Fruit fly (Drosophila melanogaster) whole organism, prepupa: ENCODE measurements around the gene CG10280.

Experiments used
- Blimp-1 ChIP-seq: fragments of 200-800 bp; sonication (Bioruptor generic); optimal IDR thresholded peaks from 3 replicates; lab custom pipeline; 2017; ENCODE audit warnings: missing biosample characterization, missing genetic modification characterization, mild to moderate bottlenecking, moderate library complexity, missing genetic modification reagents
- CG10631 ChIP-seq: fragments of 200-800 bp; sonication (Bioruptor generic); optimal IDR thresholded peaks from 2 replicates; lab custom pipeline; 2016; ENCODE audit warnings: missing biosample characterization, missing genetic modification characterization
- CG11294 ChIP-seq: fragments of 200-800 bp; sonication (Bioruptor generic); IDR thresholded peaks from 2 replicates; pipeline ENCODE4 v1.3.6; 2022; ENCODE audit warnings: missing biosample characterization, missing genetic modification characterization
- CG11762 ChIP-seq: fragments of 200-800 bp; sonication (Bioruptor generic); optimal IDR thresholded peaks from 3 replicates; lab custom pipeline; 2016; ENCODE audit warnings: missing biosample characterization, missing genetic modification characterization; ENCODE audit not compliant: insufficient read depth
- CG11902 ChIP-seq: fragments of 200-800 bp; sonication (Bioruptor generic); optimal IDR thresholded peaks from 3 replicates; lab custom pipeline; 2016; ENCODE audit warnings: missing biosample characterization, missing genetic modification characterization
- CG16779 ChIP-seq: fragments of 200-800 bp; sonication (Bioruptor generic); optimal IDR thresholded peaks from 3 replicates; lab custom pipeline; 2017; ENCODE audit warnings: missing biosample characterization, mild to moderate bottlenecking, missing genetic modification characterization
- CG3032 ChIP-seq: fragments of 200-800 bp; optimal IDR thresholded peaks from 2 replicates; lab custom pipeline; 2019; ENCODE audit warnings: missing biosample characterization, mild to moderate bottlenecking, missing genetic modification characterization, moderate library complexity
- CG31627 ChIP-seq: fragments of 200-800 bp; sonication (Bioruptor generic); optimal IDR thresholded peaks from 3 replicates; lab custom pipeline; 2016; ENCODE audit warnings: missing biosample characterization, missing genetic modification characterization
- CG34406 ChIP-seq: fragments of 200-800 bp; sonication (Bioruptor generic); optimal IDR thresholded peaks from 3 replicates; lab custom pipeline; 2016; ENCODE audit warnings: missing biosample characterization, missing genetic modification characterization
- CG3919 ChIP-seq: fragments of 200-800 bp; sonication (Bioruptor generic); optimal IDR thresholded peaks from 3 replicates; lab custom pipeline; 2016; ENCODE audit warnings: missing biosample characterization, missing genetic modification characterization
- CG4318 ChIP-seq: fragments of 200-800 bp; sonication (Bioruptor generic); optimal IDR thresholded peaks from 3 replicates; lab custom pipeline; 2017; ENCODE audit warnings: missing biosample characterization, mild to moderate bottlenecking, missing genetic modification characterization
- CG6163 ChIP-seq: fragments of 200-800 bp; sonication (Bioruptor generic); IDR thresholded peaks from 3 replicates; pipeline ENCODE4 v1.3.6; 2022; ENCODE audit warnings: missing biosample characterization, missing genetic modification characterization
- CG6808 ChIP-seq: fragments of 200-800 bp; sonication (Bioruptor generic); optimal IDR thresholded peaks from 3 replicates; lab custom pipeline; 2017; ENCODE audit warnings: missing biosample characterization, missing genetic modification characterization, mild to moderate bottlenecking, moderate library complexity, missing genetic modification reagents
- CG7368 ChIP-seq: fragments of 200-800 bp; sonication (Bioruptor generic); optimal IDR thresholded peaks from 3 replicates; lab custom pipeline; 2016; ENCODE audit warnings: missing biosample characterization, missing genetic modification characterization
- CG8119 ChIP-seq: fragments of 200-800 bp; sonication (Bioruptor generic); IDR thresholded peaks from 3 replicates; pipeline ENCODE4 v1.3.6; 2022; ENCODE audit warnings: missing biosample characterization, missing genetic modification characterization
- CG8319 ChIP-seq: fragments of 200-800 bp; sonication (Bioruptor generic); optimal IDR thresholded peaks from 3 replicates; lab custom pipeline; 2016; ENCODE audit warnings: missing biosample characterization, missing genetic modification characterization
- CG8632 ChIP-seq: fragments of 200-800 bp; sonication (Bioruptor generic); optimal IDR thresholded peaks from 3 replicates; lab custom pipeline; 2016; ENCODE audit warnings: missing biosample characterization, missing genetic modification characterization
- Eip78C ChIP-seq: fragments of 200-800 bp; sonication (Bioruptor generic); peaks from one replicate; lab custom pipeline; 2016; ENCODE audit warnings: missing biosample characterization, missing genetic modification characterization
- Eip93F ChIP-seq: fragments of 200-800 bp; sonication (Bioruptor generic); optimal IDR thresholded peaks from 2 replicates; lab custom pipeline; 2016; ENCODE audit warnings: missing biosample characterization, mild to moderate bottlenecking, missing genetic modification characterization
- Ets96B ChIP-seq: fragments of 200-800 bp; optimal IDR thresholded peaks from 2 replicates; lab custom pipeline; 2019; ENCODE audit warnings: missing biosample characterization, mild to moderate bottlenecking, missing genetic modification characterization, moderate library complexity
- Gug ChIP-seq: fragments of 200-800 bp; sonication (Bioruptor generic); IDR thresholded peaks from 2 replicates; pipeline ENCODE4 v1.3.6; 2022; ENCODE audit warnings: missing biosample characterization, missing genetic modification characterization
- Hr38 ChIP-seq: sonication (Bioruptor generic); optimal IDR thresholded peaks from 2 replicates; lab custom pipeline; 2016; ENCODE audit warnings: missing biosample characterization, missing genetic modification characterization
- Hr4 ChIP-seq: fragments of 200-800 bp; sonication (Bioruptor generic); optimal IDR thresholded peaks from 3 replicates; lab custom pipeline; 2016; ENCODE audit warnings: missing biosample characterization, missing genetic modification characterization
- Lpt ChIP-seq: fragments of 200-800 bp; sonication (Bioruptor generic); optimal IDR thresholded peaks from 3 replicates; lab custom pipeline; 2016; ENCODE audit warnings: missing biosample characterization, missing genetic modification characterization
- Met ChIP-seq: fragments of 200-800 bp; sonication (Bioruptor generic); optimal IDR thresholded peaks from 3 replicates; lab custom pipeline; 2016; ENCODE audit warnings: missing biosample characterization, missing genetic modification characterization
- Sox14 ChIP-seq: fragments of 200-800 bp; sonication (Bioruptor generic); optimal IDR thresholded peaks from 3 replicates; lab custom pipeline; 2016; ENCODE audit warnings: missing biosample characterization, missing genetic modification characterization
- Sox15 ChIP-seq: fragments of 200-800 bp; sonication (Bioruptor generic); optimal IDR thresholded peaks from 3 replicates; lab custom pipeline; 2016; ENCODE audit warnings: missing biosample characterization, missing genetic modification characterization
- achi ChIP-seq: fragments of 200-800 bp; sonication (Bioruptor generic); optimal IDR thresholded peaks from 3 replicates; lab custom pipeline; 2016; ENCODE audit warnings: missing biosample characterization, missing genetic modification characterization
- acj6 ChIP-seq: fragments of 200-800 bp; sonication (Bioruptor generic); optimal IDR thresholded peaks from 3 replicates; lab custom pipeline; 2016; ENCODE audit warnings: missing biosample characterization, missing genetic modification characterization
- cyc ChIP-seq: fragments of 200-800 bp; sonication (Bioruptor generic); optimal IDR thresholded peaks from 3 replicates; lab custom pipeline; 2016; ENCODE audit warnings: missing biosample characterization, missing genetic modification characterization
- dac ChIP-seq: fragments of 200-800 bp; sonication (Bioruptor generic); optimal IDR thresholded peaks from 2 replicates; lab custom pipeline; 2017; ENCODE audit warnings: missing biosample characterization, mild to moderate bottlenecking, missing genetic modification characterization
- dsx ChIP-seq: fragments of 200-800 bp; optimal IDR thresholded peaks from 3 replicates; lab custom pipeline; 2019; ENCODE audit warnings: missing biosample characterization, mild to moderate bottlenecking, missing genetic modification characterization, moderate library complexity; ENCODE audit not compliant: poor library complexity, severe bottlenecking
- esn ChIP-seq: fragments of 200-800 bp; sonication (Bioruptor generic); optimal IDR thresholded peaks from 2 replicates; lab custom pipeline; 2016; ENCODE audit warnings: missing biosample characterization, mild to moderate bottlenecking, missing genetic modification characterization, moderate library complexity
- fd59A ChIP-seq: fragments of 200-800 bp; sonication (Bioruptor generic); optimal IDR thresholded peaks from 2 replicates; lab custom pipeline; 2017; ENCODE audit warnings: missing biosample characterization, mild to moderate bottlenecking, missing genetic modification characterization, missing genetic modification reagents
- fkh ChIP-seq: fragments of 200-800 bp; sonication (Bioruptor generic); optimal IDR thresholded peaks from 3 replicates; lab custom pipeline; 2017; ENCODE audit warnings: missing biosample characterization, mild to moderate bottlenecking, missing genetic modification characterization, moderate library complexity
- lz ChIP-seq: fragments of 200-800 bp; sonication (Bioruptor generic); optimal IDR thresholded peaks from 3 replicates; lab custom pipeline; 2016; ENCODE audit warnings: missing biosample characterization, missing genetic modification characterization
- net ChIP-seq: fragments of 200-800 bp; sonication (Bioruptor generic); optimal IDR thresholded peaks from 3 replicates; lab custom pipeline; 2016; ENCODE audit warnings: missing biosample characterization, missing genetic modification characterization
- pdm3 ChIP-seq: fragments of 200-800 bp; sonication (Bioruptor generic); optimal IDR thresholded peaks from 3 replicates; lab custom pipeline; 2016; ENCODE audit warnings: missing biosample characterization, missing genetic modification characterization
- salr ChIP-seq, 2 experiments: fragments of 200-800 bp; sonication (Bioruptor generic); optimal IDR thresholded peaks; 3 replicates each; lab custom pipeline; 2016 to 2018; ENCODE audit warnings: missing biosample characterization in 2 of 2, missing genetic modification characterization in 2 of 2, mild to moderate bottlenecking in 1 of 2
- ss ChIP-seq, 2 experiments: fragments of 200-800 bp; sonication (Bioruptor generic); optimal IDR thresholded peaks; 2 replicates in 1 of 2; 3 replicates in 1 of 2; lab custom pipeline; 2017 to 2018; ENCODE audit warnings: mild to moderate bottlenecking in 2 of 2, missing biosample characterization in 2 of 2, missing genetic modification characterization in 2 of 2, moderate library complexity in 1 of 2
- svp ChIP-seq: fragments of 200-800 bp; sonication (Bioruptor generic); peaks from one replicate; lab custom pipeline; 2016; ENCODE audit warnings: missing biosample characterization, missing genetic modification characterization
- vri ChIP-seq: fragments of 200-800 bp; sonication (Bioruptor generic); optimal IDR thresholded peaks from 3 replicates; lab custom pipeline; 2016; ENCODE audit warnings: missing biosample characterization, mild to moderate bottlenecking, missing genetic modification characterization

The CG10280 gene

DNA sequence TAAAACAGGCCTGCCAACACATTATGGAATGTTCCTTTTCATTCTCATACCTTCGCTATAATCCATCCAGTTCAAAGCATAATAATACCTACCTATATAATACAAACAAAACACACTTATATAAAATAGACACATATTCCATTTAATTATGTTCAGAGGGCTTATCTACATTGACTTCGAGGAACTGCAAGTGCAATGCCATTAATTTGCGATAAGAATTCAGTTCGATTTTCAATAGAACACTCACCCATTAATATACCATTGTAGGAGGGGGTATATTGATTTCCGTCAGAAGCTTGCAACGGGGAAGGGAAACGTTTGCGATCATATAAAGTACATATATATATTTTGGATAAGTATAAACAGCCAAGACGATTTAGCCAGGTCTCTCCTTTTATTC is 13.5 kb upstream of the CG10280 start:
- TF ChIP-seq CG31627 (GFP tag; lab: Kevin White, UChicago), result no peak
- no peak for TF ChIP-seq CG3919 (GFP tag; lab: Kevin White, UChicago)
- TF ChIP-seq CG6163, result no peak
- no peak for TF ChIP-seq esn
- peak; percentile 38 for TF ChIP-seq Eip78C (GFP tag; lab: Kevin White, UChicago)
- no peak for TF ChIP-seq CG10631
- no peak for TF ChIP-seq achi
- no peak for TF ChIP-seq Sox14 (GFP tag; lab: Kevin White, UChicago)
- TF ChIP-seq CG4318 (GFP tag; lab: Kevin White, UChicago), result no peak
- TF ChIP-seq lz (GFP tag; lab: Kevin White, UChicago), result no peak
- peak; percentile 89 for TF ChIP-seq svp (GFP tag; lab: Kevin White, UChicago)

- TF ChIP-seq fkh (GFP tag; lab: Kevin White, UChicago) (no peak), CG11762 (GFP tag; lab: Kevin White, UChicago) (no peak), vri (GFP tag; lab: Kevin White, UChicago) (no peak), fd59A (GFP tag; lab: Kevin White, UChicago) (no peak), pdm3 (GFP tag; lab: Kevin White, UChicago) (no peak), acj6 (GFP tag; lab: Kevin White, UChicago) (no peak)
Observed at dm6 chr3R:6009510-6010407, 2.0 kb downstream of the CG10280 start.

dm6 chr3R:6008202-6009062 is 3.3 kb downstream of the CG10280 start, which contains the start of gene Rm62:
Gene Rm62, minus strand, starts transcription at chr3R:6008579.
- no peak for TF ChIP-seq CG10631
- TF ChIP-seq dac (GFP tag; lab: Kevin White, UChicago), result no peak
- no peak for TF ChIP-seq achi
- TF ChIP-seq net (GFP tag; lab: Kevin White, UChicago), result no peak
- TF ChIP-seq CG34406 (GFP tag; lab: Kevin White, UChicago), result no peak
- peak; percentile 20 for TF ChIP-seq CG3032 (tag; lab: Kevin White, UChicago)
- no peak for TF ChIP-seq Hr4 (GFP tag; lab: Kevin White, UChicago)
- TF ChIP-seq Eip93F (GFP tag; lab: Kevin White, UChicago), result no peak
- no peak for TF ChIP-seq lz (GFP tag; lab: Kevin White, UChicago)
- 0 out of 3 replicates have a peak, but pooled peaks have one; percentile 27 for TF ChIP-seq CG6163
- TF ChIP-seq CG7368, result no peak
- peak; percentile 22 for TF ChIP-seq CG16779 (tag; lab: Kevin White, UChicago)
- TF ChIP-seq Ets96B (tag; lab: Kevin White, UChicago), result peak; percentile 23
- TF ChIP-seq cyc, result no peak
- peak; percentile 43 for TF ChIP-seq vri (GFP tag; lab: Kevin White, UChicago)
- no peak for TF ChIP-seq CG6808 (GFP tag; lab: Kevin White, UChicago)
- no peak for TF ChIP-seq Met (GFP tag; lab: Kevin White, UChicago)
- TF ChIP-seq esn, result peak; percentile 25
- TF ChIP-seq dsx (GFP tag; lab: Kevin White, UChicago), result peak; percentile 0
- no peak for TF ChIP-seq Hr38
- no peak for TF ChIP-seq Lpt
- TF ChIP-seq pdm3 (GFP tag; lab: Kevin White, UChicago), result no peak
- TF ChIP-seq Gug (GFP tag; lab: Robert Waterston, UW), result no peak
- no peak for TF ChIP-seq fd59A (GFP tag; lab: Kevin White, UChicago)
- no peak for TF ChIP-seq CG8632 (GFP tag; lab: Kevin White, UChicago)
- TF ChIP-seq CG8119 (GFP tag; lab: Robert Waterston, UW), result peak; percentile 44; the same call in 1 of the 3 replicates
- TF ChIP-seq CG11902, result no peak
- TF ChIP-seq Sox14 (GFP tag; lab: Kevin White, UChicago), result no peak
- no peak for TF ChIP-seq Blimp-1 (GFP tag; lab: Kevin White, UChicago)
- TF ChIP-seq CG11294 (GFP tag; lab: Robert Waterston, UW), result no peak
- TF ChIP-seq CG11762 (GFP tag; lab: Kevin White, UChicago), result no peak
- no peak for TF ChIP-seq salr (GFP tag; optimal IDR thresholded peaks at IDR 0.05; lab: Kevin White, UChicago)
- peak; percentile 75 for TF ChIP-seq svp (GFP tag; lab: Kevin White, UChicago)
- TF ChIP-seq CG8319 (GFP tag; lab: Kevin White, UChicago), result no peak
- TF ChIP-seq ss (GFP tag; optimal IDR thresholded peaks at IDR 0.05; lab: Kevin White, UChicago), result peak in 1 of 2 experiments; percentile 16
- no peak for TF ChIP-seq CG31627 (GFP tag; lab: Kevin White, UChicago)
- TF ChIP-seq Sox15 (GFP tag; lab: Kevin White, UChicago), result no peak
